Fruit fly (Drosophila melanogaster) whole organism, larva: Measurements from ENCODE around the gene Msp300.
A peak's percentile ranks its signal among the peaks of the same experiment; 100 is the strongest.

Experiments used
- noc ChIP-seq: fragments of 200-800 bp; sonication (Bioruptor generic); optimal IDR thresholded peaks from 3 replicates; lab custom pipeline; 2019; ENCODE audit warnings: missing biosample characterization, mild to moderate bottlenecking, missing genetic modification characterization, moderate library complexity

Msp300 gene

dm6 chr2L:5100577-5100976 lies at the start of gene Msp300:
Msp300 (plus strand) TSS chr2L:5100877.
- TF ChIP-seq noc = no peak

dm6 chr2L:5052367-5052914 lies 48.2 kb upstream of the Msp300 start, which contains the start of gene senju:
senju (plus strand) TSS chr2L:5052843.
- peak; percentile 85 for TF ChIP-seq noc

- TF ChIP-seq noc = no peak
These were observed 47.7 kb upstream of the Msp300 start, which contains the start of gene eIF3h for dm6 chr2L:5052994-5053393. eIF3h (minus strand) TSS chr2L:5053094.

- TF ChIP-seq noc = no peak
These were observed 45.7 kb upstream of the Msp300 start, which contains the start of the genes CG14036 and His3.3A for dm6 chr2L:5054953-5055352. CG14036 (minus strand) TSS chr2L:5055016. His3.3A (plus strand) TSS chr2L:5055058.

dm6 chr2L:5055528-5055927 lies 45.1 kb upstream of the Msp300 start:
- no peak for TF ChIP-seq noc

- no peak for TF ChIP-seq noc
These were observed 42.6 kb upstream of the Msp300 start, which contains the start of gene Nepl3 for dm6 chr2L:5058094-5058493. Nepl3 (minus strand) TSS chr2L:5058248.

- TF ChIP-seq noc = peak; percentile 63
These were observed 40.9 kb upstream of the Msp300 start, which contains the start of gene Rpn11 for dm6 chr2L:5059645-5060254. Rpn11 (minus strand) TSS chr2L:5059790.

dm6 chr2L:5060515-5060914 lies 40.2 kb upstream of the Msp300 start, which contains the start of gene qtc:
qtc (plus strand) TSS chr2L:5060815.
- no peak for TF ChIP-seq noc

- TF ChIP-seq noc = peak; percentile 90
These were observed 39.7 kb upstream of the Msp300 start for dm6 chr2L:5060952-5061478.

- TF ChIP-seq noc = no peak
These were observed 37.8 kb upstream of the Msp300 start for dm6 chr2L:5062799-5063404.

dm6 chr2L:5063936-5064335 lies 36.7 kb upstream of the Msp300 start:
- TF ChIP-seq noc = no peak

- peak; percentile 20 for TF ChIP-seq noc
These were observed 29.7 kb upstream of the Msp300 start, which contains the start of gene RpL37A for dm6 chr2L:5070797-5071579. RpL37A (plus strand) TSS chr2L:5070957.

dm6 chr2L:5072357-5072756 lies 28.3 kb upstream of the Msp300 start:
- no peak for TF ChIP-seq noc

- no peak for TF ChIP-seq noc
These were observed 21.5 kb upstream of the Msp300 start for dm6 chr2L:5079200-5079599.

dm6 chr2L:5080225-5080867 lies 20.3 kb upstream of the Msp300 start:
- peak; percentile 19 for TF ChIP-seq noc
